Worm (Caenorhabditis elegans) whole organism, late embryonic: ENCODE data around the gene C05B5.8.

Source experiments
- C38D4.7 ChIP-seq: fragments of 200-800 bp; sonication (Bioruptor generic); optimal IDR thresholded peaks from 2 replicates; lab custom pipeline; 2018; ENCODE audit warnings: mild to moderate bottlenecking, missing genetic modification characterization, moderate library complexity, missing compliant biosample characterization
- K09A11.1 ChIP-seq: sonication (generic microtip); optimal IDR thresholded peaks from 2 replicates; lab custom pipeline; 2017; ENCODE audit warnings: antibody characterized with exemption, mild to moderate bottlenecking, missing genetic modification characterization, missing compliant biosample characterization; ENCODE audit not compliant: insufficient read depth
- ama-1 ChIP-seq: fragments of 150-350 bp; optimal IDR thresholded peaks from 2 replicates; lab custom pipeline; 2014
- ceh-18 ChIP-seq: sonication (generic microtip); optimal IDR thresholded peaks from 2 replicates; lab custom pipeline; 2016; ENCODE audit warnings: missing genetic modification characterization, missing compliant biosample characterization
- ceh-30 ChIP-seq: fragments of 150-350 bp; optimal IDR thresholded peaks from 2 replicates; lab custom pipeline; 2014; ENCODE audit warnings: missing biosample characterization, missing genetic modification characterization
- ceh-34 ChIP-seq: sonication (generic microtip); optimal IDR thresholded peaks from 2 replicates; lab custom pipeline; 2016; ENCODE audit warnings: mild to moderate bottlenecking, missing genetic modification characterization, missing compliant biosample characterization
- elt-2 ChIP-seq: sonication (generic microtip); optimal IDR thresholded peaks from 2 replicates; lab custom pipeline; 2016; ENCODE audit warnings: missing genetic modification reagents, missing genetic modification characterization, missing compliant biosample characterization
- eyg-1 ChIP-seq: sonication (generic microtip); optimal IDR thresholded peaks from 2 replicates; lab custom pipeline; 2016; ENCODE audit warnings: missing genotype, missing genetic modification characterization, missing compliant biosample characterization
- fkh-10 ChIP-seq: fragments of 150-350 bp; optimal IDR thresholded peaks from 2 replicates; lab custom pipeline; 2014; ENCODE audit warnings: missing biosample characterization, missing genetic modification reagents, missing genetic modification characterization
- pha-4 ChIP-seq: fragments of 150-350 bp; optimal IDR thresholded peaks from 2 replicates; lab custom pipeline; 2018; ENCODE audit warnings: missing biosample characterization, missing genetic modification reagents, missing genetic modification characterization
- pros-1 ChIP-seq: fragments of 150-350 bp; optimal IDR thresholded peaks from 2 replicates; lab custom pipeline; 2014; ENCODE audit warnings: missing biosample characterization, missing genetic modification reagents, missing genetic modification characterization
- tbx-7 ChIP-seq: sonication (generic microtip); optimal IDR thresholded peaks from 2 replicates; lab custom pipeline; 2016; ENCODE audit warnings: missing genotype, missing genetic modification characterization, missing compliant biosample characterization
- ttx-3 ChIP-seq: sonication (generic microtip); optimal IDR thresholded peaks from 2 replicates; lab custom pipeline; 2016; ENCODE audit warnings: missing genetic modification reagents, missing genetic modification characterization, missing compliant biosample characterization

DNA sequence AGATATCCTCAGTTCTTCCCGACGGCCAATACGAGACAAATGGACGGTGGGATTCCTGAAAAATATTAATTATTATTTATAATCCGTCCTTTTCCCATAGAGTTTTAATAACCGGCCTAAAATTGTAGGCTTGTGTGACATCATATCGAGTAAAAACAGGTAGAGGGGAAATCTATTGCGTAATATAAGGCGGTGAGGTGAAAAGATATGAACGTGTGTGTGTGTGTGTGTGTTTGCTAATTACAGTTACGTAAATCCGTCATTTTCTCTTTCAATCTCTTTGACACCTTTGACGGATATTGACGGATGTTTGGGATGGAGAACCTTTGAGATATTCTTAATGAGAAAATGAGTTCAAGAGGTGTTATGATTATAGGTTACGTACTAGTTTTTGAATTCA, 41.1 kb downstream of the C05B5.8 start:
- TF ChIP-seq fkh-10 (GFP tag; lab: Kevin White, UChicago) (no peak), elt-2 (tag; lab: Kevin White, UChicago) (no peak), tbx-7 (tag; lab: Kevin White, UChicago) (no peak), eyg-1 (no peak), ttx-3 (no peak), ceh-34 (tag; lab: Kevin White, UChicago) (no peak), K09A11.1 (tag; lab: Kevin White, UChicago) (no peak), ceh-30 (tag; lab: Kevin White, UChicago) (no peak), ama-1 (no peak), pros-1 (no peak), pha-4 (tag; lab: Kevin White, UChicago) (no peak), ceh-18 (tag; lab: Kevin White, UChicago) (no peak), C38D4.7 (GFP tag; lab: Kevin White, UChicago) (no peak)
